Worm (Caenorhabditis elegans): Measurements from ENCODE around the gene F19G12.9.

F19G12.9 gene

DNA sequence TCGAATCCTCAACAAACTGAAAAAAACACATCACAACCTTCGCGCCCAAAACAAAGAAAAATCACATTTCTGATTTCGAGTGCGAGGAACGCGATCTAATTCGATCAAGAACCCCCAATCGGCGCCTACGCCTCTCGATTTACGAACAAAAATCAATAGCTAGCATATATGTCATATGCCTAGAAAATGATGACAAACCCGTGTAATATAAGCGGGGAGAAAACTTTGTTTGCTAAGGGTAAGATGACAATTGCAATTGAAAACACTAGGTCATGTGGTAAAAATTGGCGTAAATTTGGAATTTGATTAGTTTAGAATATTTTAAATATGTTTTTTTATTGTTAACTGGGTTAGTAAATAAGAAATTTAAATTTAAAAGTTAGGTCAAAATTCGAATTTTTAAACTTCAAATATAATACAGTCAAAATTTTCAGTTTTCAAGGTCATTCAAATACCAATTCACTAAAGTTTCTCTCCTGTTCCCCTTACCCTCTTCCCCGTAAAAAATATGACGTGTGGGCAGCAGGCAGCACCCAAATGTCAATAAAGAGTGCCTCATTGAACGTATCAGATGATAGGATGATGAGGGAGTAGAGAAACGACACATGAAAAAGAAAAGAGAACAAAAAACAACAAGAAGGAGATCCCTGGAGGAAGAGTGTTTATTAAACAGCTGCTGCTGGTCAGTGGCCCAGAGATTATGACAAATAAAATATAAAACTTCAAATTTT is 37.5 kb downstream of the F19G12.9 start:
- no peak for TF ChIP-seq scrt-1 (GFP tag; IDR thresholded peaks at IDR 0.05)
- no peak for TF ChIP-seq hnd-1 (tag; optimal IDR thresholded peaks at IDR 0.05)
- no peak for TF ChIP-seq ceh-36 (tag; optimal IDR thresholded peaks at IDR 0.05)

DNA sequence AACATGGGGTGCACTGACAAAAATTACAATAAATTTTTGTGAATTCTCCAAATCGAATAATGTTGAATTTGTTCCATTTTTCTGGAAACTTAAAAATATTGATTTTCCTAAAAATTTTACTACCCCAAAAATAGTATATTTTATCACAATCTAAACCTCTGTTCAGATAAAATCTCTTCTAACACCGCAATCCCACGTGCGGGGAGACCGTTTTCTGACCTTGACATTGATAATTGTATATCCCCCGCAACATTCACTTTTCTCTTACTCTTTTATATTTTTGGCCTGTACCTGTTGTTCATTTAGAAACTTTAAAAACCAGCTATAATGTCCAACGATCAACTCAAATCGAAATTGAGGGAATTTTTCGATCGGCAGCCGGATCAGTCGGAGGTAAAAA is 39.8 kb downstream of the F19G12.9 start, which contains the start of gene D1005.2:
TSS of gene D1005.2 (plus strand) at position 230 of the 400 bp plus-strand sequence.
- TF ChIP-seq aly-1 (tag; optimal IDR thresholded peaks at IDR 0.05): no peak
- no peak for TF ChIP-seq hnd-1 (tag; optimal IDR thresholded peaks at IDR 0.05)
- TF ChIP-seq B0310.2 (tag; optimal IDR thresholded peaks at IDR 0.05): no peak
- no peak for TF ChIP-seq pes-1 (GFP tag; IDR thresholded peaks at IDR 0.05)
- no peak for TF ChIP-seq flt-1 (GFP tag; IDR thresholded peaks at IDR 0.05)

DNA sequence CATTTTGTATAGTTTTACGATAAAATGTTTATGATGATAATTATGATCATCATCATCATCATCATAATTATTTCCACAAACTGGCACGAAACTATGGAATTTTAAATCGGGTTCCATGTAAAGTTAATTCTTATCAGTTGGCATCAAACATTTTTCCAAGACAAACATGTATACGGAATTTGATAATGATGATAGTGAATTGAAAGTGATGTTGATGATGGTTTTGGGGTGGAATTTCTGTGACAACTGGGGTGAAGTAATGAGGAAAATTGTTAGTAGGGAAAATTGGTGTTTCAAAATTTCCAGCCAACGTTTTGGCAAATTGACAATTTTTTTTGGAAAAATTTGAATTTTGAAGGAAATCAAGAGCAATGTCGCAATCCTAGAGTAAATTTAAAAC is 40.7 kb downstream of the F19G12.9 start:
- TF ChIP-seq scrt-1 (GFP tag; IDR thresholded peaks at IDR 0.05) (no peak), sea-1 (GFP tag; conservative IDR thresholded peaks at IDR 0.05) (no peak), B0310.2 (tag; optimal IDR thresholded peaks at IDR 0.05) (no peak), hnd-1 (tag; optimal IDR thresholded peaks at IDR 0.05) (no peak), pes-1 (GFP tag; IDR thresholded peaks at IDR 0.05) (no peak), ceh-13 (GFP tag; optimal IDR thresholded peaks at IDR 0.05) (no peak), ets-7 (tag; optimal IDR thresholded peaks at IDR 0.05) (no peak), tbx-37 (GFP tag; conservative IDR thresholded peaks at IDR 0.05) (no peak), hmbx-1 (tag; optimal IDR thresholded peaks at IDR 0.05) (no peak), flt-1 (GFP tag; IDR thresholded peaks at IDR 0.05) (no peak), ceh-36 (tag; optimal IDR thresholded peaks at IDR 0.05) (no peak), tbx-11 (GFP tag; IDR thresholded peaks at IDR 0.05) (no peak), F13C5.2 (tag; optimal IDR thresholded peaks at IDR 0.05) (no peak), ama-1 (optimal IDR thresholded peaks at IDR 0.05) (no peak), aly-1 (tag; optimal IDR thresholded peaks at IDR 0.05) (no peak), hmg-4 (GFP tag; optimal IDR thresholded peaks at IDR 0.05) (no peak), tra-4 (tag; optimal IDR thresholded peaks at IDR 0.05) (no peak)

DNA sequence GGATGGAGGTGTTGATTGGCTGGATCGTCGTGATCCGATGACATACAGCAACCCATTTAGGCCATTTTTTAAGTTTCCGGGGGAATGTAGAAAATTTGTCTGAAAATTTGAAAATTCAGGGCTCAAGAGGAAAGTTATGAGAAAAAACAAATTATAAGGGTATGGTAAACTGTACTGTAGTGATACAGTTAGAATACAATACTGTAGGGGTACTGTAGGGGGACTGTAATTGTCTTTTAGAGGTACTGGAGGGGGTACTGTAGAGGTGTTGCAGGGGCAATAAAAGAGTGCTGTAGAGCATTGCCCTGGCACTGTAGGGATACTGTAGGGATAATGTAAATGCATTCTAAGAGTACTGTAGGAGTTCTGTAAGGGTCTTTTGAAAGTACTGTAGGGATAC is 45.7 kb downstream of the F19G12.9 start, which contains the start of gene D1005.6:
TSS of gene D1005.6 (minus strand) at position 101 of the 400 bp plus-strand sequence.
- TF ChIP-seq ceh-36 (tag; optimal IDR thresholded peaks at IDR 0.05): no peak
- no peak for TF ChIP-seq pes-1 (GFP tag; IDR thresholded peaks at IDR 0.05)
- no peak for TF ChIP-seq hmg-4 (GFP tag; optimal IDR thresholded peaks at IDR 0.05)
- no peak for TF ChIP-seq tbx-11 (GFP tag; IDR thresholded peaks at IDR 0.05)
- no peak for TF ChIP-seq F13C5.2 (tag; optimal IDR thresholded peaks at IDR 0.05)
- no peak for TF ChIP-seq ceh-13 (GFP tag; optimal IDR thresholded peaks at IDR 0.05)
- no peak for TF ChIP-seq hmbx-1 (tag; optimal IDR thresholded peaks at IDR 0.05)
- TF ChIP-seq tbx-37 (GFP tag; conservative IDR thresholded peaks at IDR 0.05): no peak

DNA sequence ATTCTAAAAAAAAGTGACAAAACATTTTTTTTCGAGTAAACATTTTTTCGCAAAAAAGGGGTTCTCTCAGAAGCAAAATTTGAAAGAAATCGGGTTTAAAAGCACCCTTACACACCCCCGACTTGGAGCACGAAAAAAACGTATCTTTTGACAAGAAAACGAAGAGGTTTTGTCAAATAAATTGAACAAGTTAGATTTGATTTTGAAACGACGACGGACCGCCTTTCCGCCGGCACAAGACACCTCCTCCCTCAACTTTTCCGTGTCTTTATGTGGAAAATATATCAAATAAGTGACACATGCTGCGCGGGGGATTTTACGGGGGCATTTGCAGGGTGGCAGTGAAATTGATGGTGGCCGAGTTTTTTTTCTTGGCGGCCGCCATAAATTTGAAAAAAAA is 49.0 kb downstream of the F19G12.9 start:
- no peak for TF ChIP-seq hmbx-1 (tag; optimal IDR thresholded peaks at IDR 0.05)
- TF ChIP-seq ceh-13 (GFP tag; optimal IDR thresholded peaks at IDR 0.05): no peak
- TF ChIP-seq ceh-36 (tag; optimal IDR thresholded peaks at IDR 0.05): no peak
- TF ChIP-seq scrt-1 (GFP tag; IDR thresholded peaks at IDR 0.05): no peak
- no peak for TF ChIP-seq F13C5.2 (tag; optimal IDR thresholded peaks at IDR 0.05)
- TF ChIP-seq sea-1 (GFP tag; conservative IDR thresholded peaks at IDR 0.05): no peak
- no peak for TF ChIP-seq hnd-1 (tag; optimal IDR thresholded peaks at IDR 0.05)
- TF ChIP-seq flt-1 (GFP tag; IDR thresholded peaks at IDR 0.05): no peak
- TF ChIP-seq aly-1 (tag; optimal IDR thresholded peaks at IDR 0.05): no peak
- no peak for TF ChIP-seq tbx-37 (GFP tag; conservative IDR thresholded peaks at IDR 0.05)
- no peak for TF ChIP-seq ama-1 (optimal IDR thresholded peaks at IDR 0.05)
- TF ChIP-seq pes-1 (GFP tag; IDR thresholded peaks at IDR 0.05): no peak

Data from whole organism, early embryonic.